Worm (Caenorhabditis elegans): ENCODE measurements around the gene era-1.
A peak's percentile ranks its signal among the peaks of the same experiment; 100 is the strongest.

era-1 gene

DNA sequence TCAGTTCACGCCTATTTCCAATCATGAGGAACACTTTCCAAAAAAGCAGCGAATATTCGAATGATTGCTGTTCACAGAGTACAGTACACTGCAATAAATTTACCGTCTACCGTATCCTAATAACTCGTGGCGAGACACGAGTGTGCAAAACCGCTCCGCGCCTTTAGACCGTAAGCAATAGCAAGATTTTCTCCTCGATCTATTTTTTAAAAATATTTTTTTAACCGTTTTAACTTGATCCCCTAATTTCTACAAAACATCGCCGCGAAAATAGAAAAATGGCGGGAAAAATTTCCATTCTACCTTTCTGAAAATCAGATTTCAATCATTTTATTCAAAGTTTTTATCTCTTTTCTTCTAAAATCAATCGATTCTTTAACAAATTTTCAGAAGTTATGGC, at the start of gene era-1:
Gene era-1 (plus strand): TSS at position 366 of the 400 bp plus-strand sequence.
- TF ChIP-seq nhr-2 (tag; optimal IDR thresholded peaks at IDR 0.05) = no peak
- TF ChIP-seq lsy-2 (tag; optimal IDR thresholded peaks at IDR 0.05) = no peak
- TF ChIP-seq nhr-237 (tag; optimal IDR thresholded peaks at IDR 0.05) = no peak
- no peak for TF ChIP-seq sptf-1 (tag; optimal IDR thresholded peaks at IDR 0.05)
- TF ChIP-seq elt-1 (tag; optimal IDR thresholded peaks at IDR 0.05; ENCODE audit: borderline replicate concordance, insufficient read depth) = no peak
- no peak for TF ChIP-seq tbx-8 (GFP tag; optimal IDR thresholded peaks at IDR 0.05)
- TF ChIP-seq ces-1 (GFP tag; optimal IDR thresholded peaks at IDR 0.05) = no peak
- no peak for TF ChIP-seq blmp-1 (tag; optimal IDR thresholded peaks at IDR 0.05)
- TF ChIP-seq unc-120 (tag; optimal IDR thresholded peaks at IDR 0.05; ENCODE audit: poor library complexity, severe bottlenecking) = no peak
- no peak for TF ChIP-seq snpc-4 (tag; optimal IDR thresholded peaks at IDR 0.05)
- no peak for TF ChIP-seq ceh-43 (GFP tag; optimal IDR thresholded peaks at IDR 0.05)
- TF ChIP-seq mab-5 (tag; optimal IDR thresholded peaks at IDR 0.05) = no peak
- TF ChIP-seq elt-3 (tag; optimal IDR thresholded peaks at IDR 0.05) = no peak
- no peak for TF ChIP-seq lin-13 (tag; optimal IDR thresholded peaks at IDR 0.05)

DNA sequence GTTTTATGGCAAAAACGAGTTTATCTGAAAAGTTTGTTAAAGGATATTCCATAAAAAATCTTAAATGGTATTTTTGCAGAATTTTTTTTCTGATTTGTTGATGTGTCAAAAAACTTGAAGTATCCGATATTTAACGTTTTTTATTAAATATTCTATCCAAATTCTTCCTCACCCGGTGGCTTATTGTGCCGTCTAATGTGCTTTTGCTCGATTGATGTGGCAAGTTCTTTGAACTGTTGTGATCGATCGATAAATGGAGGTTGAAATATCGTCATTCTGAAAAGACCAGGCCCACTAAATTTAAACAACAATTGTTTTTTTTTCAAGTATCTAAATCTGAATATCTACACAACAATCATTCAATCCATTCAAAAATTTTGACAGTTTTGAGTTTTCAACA, 47.7 kb upstream of the era-1 start, which contains the start of gene syx-18:
Gene syx-18 (minus strand): TSS at position 276 of the 400 bp plus-strand sequence.
- TF ChIP-seq mep-1 (tag; optimal IDR thresholded peaks at IDR 0.05) (no peak), lin-13 (tag; optimal IDR thresholded peaks at IDR 0.05) (no peak), pha-4 (tag; optimal IDR thresholded peaks at IDR 0.05) (no peak), blmp-1 (tag; optimal IDR thresholded peaks at IDR 0.05) (no peak), nhr-237 (tag; optimal IDR thresholded peaks at IDR 0.05) (no peak), flh-1 (GFP tag; optimal IDR thresholded peaks at IDR 0.05) (no peak), ceh-83 (GFP tag; optimal IDR thresholded peaks at IDR 0.05) (no peak), ces-1 (GFP tag; optimal IDR thresholded peaks at IDR 0.05) (no peak), nhr-2 (tag; optimal IDR thresholded peaks at IDR 0.05) (no peak), lin-32 (GFP tag; optimal IDR thresholded peaks at IDR 0.05) (no peak), nhr-12 (tag; optimal IDR thresholded peaks at IDR 0.05) (no peak), ztf-11 (tag; optimal IDR thresholded peaks at IDR 0.05) (no peak)

ce11 chrV:6656451-6657115, 46.3 kb upstream of the era-1 start, which contains the start of gene snb-1:
snb-1 (minus strand) TSS chrV:6656501.
- TF ChIP-seq unc-39 (tag; optimal IDR thresholded peaks at IDR 0.05) (no peak), nhr-12 (tag; optimal IDR thresholded peaks at IDR 0.05) (no peak), mls-2 (tag; optimal IDR thresholded peaks at IDR 0.05) (no peak), elt-3 (tag; optimal IDR thresholded peaks at IDR 0.05) (no peak), unc-120 (tag; optimal IDR thresholded peaks at IDR 0.05; ENCODE audit: poor library complexity, severe bottlenecking) (peak; percentile 82), pha-4 (tag; optimal IDR thresholded peaks at IDR 0.05) (peak; percentile 34), nhr-2 (tag; optimal IDR thresholded peaks at IDR 0.05) (no peak), bed-3 (GFP tag; optimal IDR thresholded peaks at IDR 0.05) (no peak), mep-1 (tag; optimal IDR thresholded peaks at IDR 0.05) (peak; percentile 7), ztf-11 (tag; optimal IDR thresholded peaks at IDR 0.05) (no peak), nhr-237 (tag; optimal IDR thresholded peaks at IDR 0.05) (peak; percentile 53), tbx-8 (GFP tag; optimal IDR thresholded peaks at IDR 0.05) (no peak), ces-1 (GFP tag; optimal IDR thresholded peaks at IDR 0.05) (peak; percentile 25), sptf-1 (tag; optimal IDR thresholded peaks at IDR 0.05) (no peak), zip-8 (tag; optimal IDR thresholded peaks at IDR 0.05) (no peak), ceh-39 (tag; optimal IDR thresholded peaks at IDR 0.05) (peak; percentile 55), hlh-1 (tag; optimal IDR thresholded peaks at IDR 0.05) (no peak), lsy-2 (tag; optimal IDR thresholded peaks at IDR 0.05) (peak; percentile 56), ceh-83 (GFP tag; optimal IDR thresholded peaks at IDR 0.05) (no peak), blmp-1 (tag; optimal IDR thresholded peaks at IDR 0.05) (peak; percentile 11)

ce11 chrV:6657532-6658259, 45.2 kb upstream of the era-1 start:
- TF ChIP-seq drap-1 (GFP tag; optimal IDR thresholded peaks at IDR 0.05) (no peak), ceh-43 (GFP tag; optimal IDR thresholded peaks at IDR 0.05) (no peak), ceh-39 (tag; optimal IDR thresholded peaks at IDR 0.05) (no peak), ceh-83 (GFP tag; optimal IDR thresholded peaks at IDR 0.05) (no peak)

DNA sequence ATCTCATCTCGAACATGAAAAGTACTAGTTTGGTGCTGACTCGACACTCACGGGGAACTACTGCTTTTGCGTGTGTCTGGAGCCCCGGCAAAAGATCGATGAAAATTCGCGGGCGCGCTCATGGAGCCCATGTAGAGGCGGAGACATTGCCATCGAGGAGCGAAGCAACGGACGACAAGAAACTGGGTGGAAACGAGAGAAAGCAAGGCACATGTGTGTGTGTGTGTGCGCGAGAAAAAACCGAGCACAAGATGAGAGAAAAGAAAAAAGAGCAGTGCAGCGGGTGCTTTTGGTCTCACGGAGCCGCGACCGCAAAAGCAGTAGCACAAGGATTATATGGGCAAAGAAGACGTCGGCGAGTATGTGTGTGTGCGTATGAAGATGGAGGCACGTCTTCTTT, 44.1 kb upstream of the era-1 start:
- TF ChIP-seq mep-1 (tag; optimal IDR thresholded peaks at IDR 0.05) (peak; percentile 50), ham-2 (GFP tag; optimal IDR thresholded peaks at IDR 0.05) (no peak), drap-1 (GFP tag; optimal IDR thresholded peaks at IDR 0.05) (no peak), sptf-1 (tag; optimal IDR thresholded peaks at IDR 0.05) (peak; percentile 14), blmp-1 (tag; optimal IDR thresholded peaks at IDR 0.05) (no peak), nhr-2 (tag; optimal IDR thresholded peaks at IDR 0.05) (no peak), mab-5 (tag; optimal IDR thresholded peaks at IDR 0.05) (no peak)

Data from whole organism, mixed stage, embryonic.